Fruit fly (Drosophila melanogaster) whole organism, wandering third instar larva: ENCODE data around the gene Acp29AB.

ENCODE experiments used
- Abd-B ChIP-seq: fragments of >200 bp; optimal IDR thresholded peaks from 2 replicates; lab custom pipeline; 2017; ENCODE audit warnings: missing biosample characterization, missing genetic modification characterization
- Myc ChIP-seq: fragments of >200 bp; optimal IDR thresholded peaks from 2 replicates; lab custom pipeline; 2017
- OdsH ChIP-seq: fragments of 200-800 bp; sonication (Bioruptor generic); optimal IDR thresholded peaks from 2 replicates; lab custom pipeline; 2016; ENCODE audit warnings: missing biosample characterization, mild to moderate bottlenecking, missing genetic modification characterization
- br ChIP-seq: fragments of 200-800 bp; sonication (Bioruptor generic); optimal IDR thresholded peaks from 2 replicates; lab custom pipeline; 2016; ENCODE audit warnings: missing biosample characterization, missing genetic modification characterization
- dl ChIP-seq, 2 experiments: fragments of 175-275, 200-275 bp in 1 of 2; fragments of 200-275 bp in 1 of 2; sonication (Bioruptor generic); optimal IDR thresholded peaks; lab custom pipeline; 2018; ENCODE audit warnings: mild to moderate bottlenecking in 2 of 2, missing biosample characterization in 2 of 2, missing genetic modification characterization in 2 of 2, moderate library complexity in 2 of 2; ENCODE audit not compliant: partially characterized antibody in 2 of 2, insufficient read depth in 1 of 2
- pan ChIP-seq: fragments of >200 bp; optimal IDR thresholded peaks from 2 replicates; lab custom pipeline; 2017
- psq ChIP-seq: fragments of 200-800 bp; sonication (Bioruptor generic); optimal IDR thresholded peaks from 3 replicates; lab custom pipeline; 2017; ENCODE audit warnings: missing biosample characterization, mild to moderate bottlenecking, missing genetic modification characterization, moderate library complexity
- usp ChIP-seq: fragments of >200 bp; optimal IDR thresholded peaks from 2 replicates; lab custom pipeline; 2017; ENCODE audit warnings: missing biosample characterization, missing genetic modification characterization

dm6 chr2L:8384985-8385519 lies 8.0 kb downstream of the Acp29AB start:
- no peak for TF ChIP-seq OdsH
- no peak for TF ChIP-seq br (GFP tag; lab: Kevin White, UChicago)
- TF ChIP-seq Abd-B (GFP tag; lab: Kevin White, UChicago): no peak
- TF ChIP-seq usp (GFP tag; lab: Kevin White, UChicago): no peak
- no peak for TF ChIP-seq dl (GFP tag; optimal IDR thresholded peaks at IDR 0.05; lab: Kevin White, UChicago; ENCODE audit: insufficient read depth in 1 of 2, partially characterized antibody in 2 of 2)
- TF ChIP-seq pan (lab: Kevin White, UChicago): no peak
- TF ChIP-seq psq (GFP tag; lab: Kevin White, UChicago): no peak
- TF ChIP-seq Myc: no peak
